Worm (Caenorhabditis elegans) whole organism, L2 larva: Measurements from ENCODE around the gene T11B7.2.

Source experiments
- egl-27 ChIP-seq: sonication (generic microtip); optimal IDR thresholded peaks from 3 replicates; lab custom pipeline; 2017; ENCODE audit warnings: missing biosample characterization, missing genetic modification reagents, missing genetic modification characterization
- fos-1 ChIP-seq: fragments of 150-350 bp; optimal IDR thresholded peaks from 2 replicates; lab custom pipeline; 2014; ENCODE audit warnings: missing biosample characterization, missing genetic modification characterization
- nhr-237 ChIP-seq: fragments of 150-350 bp; optimal IDR thresholded peaks from 2 replicates; lab custom pipeline; 2014; ENCODE audit warnings: missing biosample characterization, missing genetic modification characterization
- skn-1 ChIP-seq: sonication (generic microtip); optimal IDR thresholded peaks from 2 replicates; lab custom pipeline; 2017; ENCODE audit warnings: missing biosample characterization, missing genetic modification characterization

- TF ChIP-seq skn-1 (tag; lab: Kevin White, UChicago) (no peak), fos-1 (tag; lab: Kevin White, UChicago) (no peak), egl-27 (tag; lab: Kevin White, UChicago) (no peak), nhr-237 (no peak)
Measured at ce11 chrIV:8815162-8815561, 29.2 kb downstream of the T11B7.2 start.
